Worm (Caenorhabditis elegans) whole organism, L3 larva: ENCODE data around the gene Y4C6B.3.

Experiments
- egl-27 ChIP-seq: sonication (generic microtip); optimal IDR thresholded peaks from 4 replicates; lab custom pipeline; 2017; ENCODE audit warnings: missing biosample characterization, missing genetic modification reagents, missing genetic modification characterization
- nhr-67 ChIP-seq: fragments of 150-350 bp; optimal IDR thresholded peaks from 2 replicates; lab custom pipeline; 2014; ENCODE audit warnings: missing biosample characterization, missing genetic modification characterization

- TF ChIP-seq egl-27 (tag; lab: Kevin White, UChicago) (no peak), nhr-67 (no peak)
Measured at ce11 chrIV:5306040-5306439, 26.2 kb upstream of the Y4C6B.3 start, which contains the start of gene ZK354.8.
